Worm (Caenorhabditis elegans) whole organism, L2 larva: ENCODE results near the gene mip-2.
A peak's percentile ranks its signal among the peaks of the same experiment; 100 is the strongest.

Source experiments
- ama-1 ChIP-seq: fragments of 150-350 bp; optimal IDR thresholded peaks from 2 replicates; lab custom pipeline; 2018; ENCODE audit warnings: inconsistent platforms
- elt-1 ChIP-seq: fragments of 150-350 bp; optimal IDR thresholded peaks from 2 replicates; lab custom pipeline; 2014; ENCODE audit warnings: missing biosample characterization, missing genetic modification characterization
- lin-39 ChIP-seq: fragments of 150-350 bp; optimal IDR thresholded peaks from 2 replicates; lab custom pipeline; 2014; ENCODE audit warnings: missing biosample characterization, missing genetic modification reagents, missing genetic modification characterization
- nhr-237 ChIP-seq: fragments of 150-350 bp; optimal IDR thresholded peaks from 2 replicates; lab custom pipeline; 2014; ENCODE audit warnings: missing biosample characterization, missing genetic modification characterization
- sem-4 ChIP-seq: fragments of 150-350 bp; optimal IDR thresholded peaks from 2 replicates; lab custom pipeline; 2014; ENCODE audit warnings: missing biosample characterization, missing genetic modification reagents, missing genetic modification characterization
- sma-9 ChIP-seq, 2 experiments: fragments of 150-350 bp in 1 of 2; sonication (generic microtip) in 1 of 2; optimal IDR thresholded peaks; 2 replicates each; lab custom pipeline; 2014 to 2016; ENCODE audit warnings: missing genetic modification characterization in 2 of 2, mild to moderate bottlenecking in 1 of 2, missing biosample characterization in 1 of 2, missing compliant biosample characterization in 1 of 2, missing genetic modification reagents in 1 of 2, moderate library complexity in 1 of 2
- ztf-4 ChIP-seq: fragments of 150-350 bp; optimal IDR thresholded peaks from 2 replicates; lab custom pipeline; 2014; ENCODE audit warnings: missing biosample characterization, missing genetic modification characterization

ce11 chrV:13649730-13650349 is 21.9 kb downstream of the mip-2 start, which contains the start of gene H37A05.4:
- TF ChIP-seq sem-4 (tag; lab: Kevin White, UChicago) (no peak), sma-9 (GFP tag; optimal IDR thresholded peaks at IDR 0.05; lab: Kevin White, UChicago) (no peak), sma-9 (tag; optimal IDR thresholded peaks at IDR 0.05; lab: Kevin White, UChicago) (no peak), elt-1 (no peak), ztf-4 (tag; lab: Kevin White, UChicago) (peak; percentile 75), lin-39 (tag; lab: Kevin White, UChicago) (no peak), nhr-237 (tag; lab: Kevin White, UChicago) (no peak), ama-1 (lab: Kevin White, UChicago) (peak; percentile 22)
